Worm (Caenorhabditis elegans): ENCODE measurements around the gene pmp-1.

The pmp-1 gene

DNA sequence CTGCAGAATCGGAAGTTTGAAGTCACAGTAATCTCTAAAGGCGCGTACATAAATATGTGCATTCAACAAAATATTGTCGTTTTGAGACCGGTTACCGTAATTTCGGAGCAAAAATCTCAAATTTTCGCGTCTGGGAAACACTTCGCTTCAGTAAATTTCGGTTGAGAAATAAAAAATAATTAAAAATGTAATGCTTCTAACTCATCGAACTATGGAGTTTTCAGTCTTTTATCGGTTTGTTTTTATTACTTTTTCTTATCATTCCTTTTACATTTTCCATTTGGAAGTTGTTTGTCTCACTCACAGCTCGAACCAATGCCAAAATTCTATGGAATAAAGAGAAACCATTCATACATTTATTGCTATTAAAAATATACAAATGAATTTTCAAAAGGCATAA is 4.7 kb upstream of the pmp-1 start (continued):
- no peak for TF ChIP-seq ZK546.5 (tag; optimal IDR thresholded peaks at IDR 0.05)
- TF ChIP-seq T20F7.1 (GFP tag; optimal IDR thresholded peaks at IDR 0.05), result peak; percentile 69
- 0 out of 2 replicates have a peak, but pooled peaks have one; percentile 32 for TF ChIP-seq hmg-1.1 (GFP tag; IDR thresholded peaks at IDR 0.05)
- TF ChIP-seq daf-16 (GFP tag; optimal IDR thresholded peaks at IDR 0.05), result peak; percentile 27 to 63
- TF ChIP-seq daf-16 (tag; optimal IDR thresholded peaks at IDR 0.05), result peak; percentile 64
- TF ChIP-seq gei-8 (GFP tag; optimal IDR thresholded peaks at IDR 0.05), result no peak
- TF ChIP-seq nhr-42 (GFP tag; IDR thresholded peaks at IDR 0.05), result peak; percentile 64
- TF ChIP-seq snpc-1.2 (GFP tag; IDR thresholded peaks at IDR 0.05), result no peak
- 0 out of 2 replicates have a peak, but pooled peaks have one; percentile 3 for TF ChIP-seq dmd-9 (GFP tag; IDR thresholded peaks at IDR 0.05)
- 0 out of 2 replicates have a peak, but pooled peaks have one; percentile 45 for TF ChIP-seq Y48G9A.11 (GFP tag; IDR thresholded peaks at IDR 0.05)
- no peak for TF ChIP-seq nhr-237 (tag; optimal IDR thresholded peaks at IDR 0.05)
- no peak for TF ChIP-seq mxl-3 (GFP tag; optimal IDR thresholded peaks at IDR 0.05)
- TF ChIP-seq F26F4.8 (GFP tag; conservative IDR thresholded peaks at IDR 0.05), result no peak
- TF ChIP-seq aly-2 (tag; optimal IDR thresholded peaks at IDR 0.05), result no peak
- no peak for TF ChIP-seq daf-8 (GFP tag; IDR thresholded peaks at IDR 0.05)
- TF ChIP-seq nhr-28 (tag; optimal IDR thresholded peaks at IDR 0.05), result peak; percentile 49
- TF ChIP-seq nhr-25 (tag; optimal IDR thresholded peaks at IDR 0.05; ENCODE audit: borderline replicate concordance, insufficient read depth), result no peak
- no peak for TF ChIP-seq zag-1 (tag; optimal IDR thresholded peaks at IDR 0.05)
- TF ChIP-seq unc-130 (GFP tag; optimal IDR thresholded peaks at IDR 0.05), result no peak
- peak; percentile 85 for TF ChIP-seq php-3 (GFP tag; IDR thresholded peaks at IDR 0.05)

DNA sequence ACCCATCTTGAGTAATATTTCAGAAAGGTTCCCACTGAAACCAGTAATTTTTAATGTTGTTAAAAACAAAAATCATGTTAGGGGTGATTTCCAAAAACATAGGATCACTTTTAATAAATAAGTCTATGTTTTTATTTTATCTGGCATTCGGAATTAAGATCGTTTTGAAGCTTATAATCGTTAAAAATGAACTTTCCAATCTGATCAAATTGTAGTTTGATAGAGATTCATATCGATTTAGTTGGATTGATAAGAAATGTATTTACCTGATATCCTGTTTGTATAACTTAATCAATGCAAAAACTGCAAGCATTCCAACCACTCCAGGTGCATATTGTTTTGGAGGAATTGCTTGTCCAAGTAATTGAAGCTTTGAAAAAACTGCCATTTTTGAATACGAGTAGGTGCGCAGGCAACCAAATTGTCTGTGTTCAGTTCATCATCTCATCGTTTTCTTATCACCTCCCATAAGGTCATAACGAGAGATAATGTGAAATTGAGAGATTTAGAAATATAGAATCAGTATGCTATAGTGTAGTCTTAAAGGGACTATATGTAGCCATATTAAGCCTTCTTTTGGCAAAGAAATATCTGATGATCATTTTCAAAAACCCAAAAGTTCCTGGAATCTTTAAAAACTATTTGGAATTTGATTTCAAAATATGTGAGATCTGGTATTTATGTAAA is 3.9 kb upstream of the pmp-1 start, which contains the start of gene pmp-2:
TSS of gene pmp-2 (minus strand) at position 487 of the 687 bp plus-strand sequence.
- TF ChIP-seq fos-1 (tag; optimal IDR thresholded peaks at IDR 0.05) (no peak), dmd-6 (GFP tag; IDR thresholded peaks at IDR 0.05) (0 out of 2 replicates have a peak, but pooled peaks have one; percentile 14), nhr-41 (GFP tag; IDR thresholded peaks at IDR 0.05) (0 out of 2 replicates have a peak, but pooled peaks have one; percentile 21), nhr-42 (GFP tag; IDR thresholded peaks at IDR 0.05) (no peak), hlh-11 (tag; optimal IDR thresholded peaks at IDR 0.05) (peak; percentile 1), Y105C5A.15 (GFP tag; IDR thresholded peaks at IDR 0.05) (no peak), daf-16 (GFP tag; optimal IDR thresholded peaks at IDR 0.05) (no peak), daf-16 (tag; optimal IDR thresholded peaks at IDR 0.05) (peak; percentile 23), nhr-28 (tag; optimal IDR thresholded peaks at IDR 0.05) (peak; percentile 75), pqm-1 (tag; optimal IDR thresholded peaks at IDR 0.05) (peak; percentile 29), mep-1 (tag; optimal IDR thresholded peaks at IDR 0.05) (no peak), T26A8.4 (GFP tag; IDR thresholded peaks at IDR 0.05) (no peak)

DNA sequence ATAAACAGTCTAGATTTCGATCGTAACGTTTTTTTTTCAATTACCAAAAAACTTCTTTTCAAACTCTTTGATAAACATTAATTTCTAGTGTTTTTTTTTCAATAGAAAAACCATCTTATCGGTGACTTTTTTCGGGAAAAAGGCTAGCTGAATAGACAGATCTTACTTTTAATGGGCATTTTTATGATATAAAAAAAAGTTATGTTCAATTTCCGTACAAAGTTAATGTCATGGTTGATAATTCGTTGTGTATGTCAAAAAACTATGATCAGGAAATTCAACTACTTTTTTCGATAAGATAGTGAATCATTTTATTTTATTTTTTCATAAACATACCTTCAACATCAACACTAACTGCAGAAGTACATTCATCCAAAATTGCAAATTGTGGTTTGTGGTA is 1.0 kb upstream of the pmp-1 start:
- no peak for TF ChIP-seq nhr-6 (tag; optimal IDR thresholded peaks at IDR 0.05)
- TF ChIP-seq dve-1 (tag; optimal IDR thresholded peaks at IDR 0.05; ENCODE audit: insufficient read depth), result peak; percentile 37
- TF ChIP-seq spr-3 (GFP tag; optimal IDR thresholded peaks at IDR 0.05), result no peak
- no peak for TF ChIP-seq daf-16 (GFP tag; optimal IDR thresholded peaks at IDR 0.05)
- peak; percentile 58 for TF ChIP-seq daf-16 (tag; optimal IDR thresholded peaks at IDR 0.05)
- peak; percentile 29 for TF ChIP-seq pqm-1 (tag; optimal IDR thresholded peaks at IDR 0.05)
- TF ChIP-seq php-3 (GFP tag; IDR thresholded peaks at IDR 0.05), result peak; percentile 84

DNA sequence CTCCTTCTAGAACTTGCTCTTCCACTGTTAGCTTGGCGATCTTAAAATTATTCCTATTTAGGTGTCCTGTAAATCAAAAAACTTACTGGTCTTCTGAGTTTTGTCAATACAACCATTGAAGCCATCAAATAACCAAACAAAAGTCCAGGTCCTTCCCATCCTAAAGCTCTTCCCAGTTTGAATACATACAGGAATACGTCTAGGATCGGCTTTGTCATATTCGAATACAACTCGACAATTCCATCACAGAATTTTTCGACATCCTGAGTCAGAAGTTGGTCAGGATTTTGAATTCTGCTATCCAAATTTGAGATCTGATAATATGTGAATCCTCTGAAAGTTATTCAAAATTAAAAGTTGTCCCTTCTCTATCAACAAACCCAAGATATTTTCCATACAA is 1.2 kb downstream of the pmp-1 start:
- TF ChIP-seq Y105C5A.15 (GFP tag; IDR thresholded peaks at IDR 0.05), result no peak
- TF ChIP-seq aha-1 (tag), result peak; percentile 63

DNA sequence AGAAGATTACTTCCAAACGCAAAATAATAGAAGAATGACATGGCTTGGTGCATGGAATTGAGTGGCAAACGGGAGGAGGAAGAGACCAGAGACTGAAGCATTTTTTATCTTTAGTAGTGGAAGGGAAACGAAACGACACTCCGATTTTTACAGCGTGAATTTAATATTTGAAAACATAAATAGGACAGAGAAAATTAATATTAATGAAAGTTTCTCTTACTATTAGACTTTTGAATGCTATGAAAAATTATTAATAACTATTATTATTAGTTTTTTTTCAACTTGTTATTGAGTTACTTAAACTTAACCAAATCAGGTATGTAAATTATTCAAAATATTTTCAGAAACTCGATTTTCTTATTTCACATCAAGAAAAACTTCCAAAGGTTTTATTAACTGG is 3.5 kb downstream of the pmp-1 start, which contains the start of gene C44B7.7:
TSS of gene C44B7.7 (minus strand) at position 101 of the 400 bp plus-strand sequence.
- no peak for TF ChIP-seq F49E8.2 (tag; optimal IDR thresholded peaks at IDR 0.05; ENCODE audit: borderline replicate concordance)
- TF ChIP-seq nhr-11 (tag; optimal IDR thresholded peaks at IDR 0.05), result no peak
- TF ChIP-seq F37D6.2 (tag; optimal IDR thresholded peaks at IDR 0.05), result no peak
- no peak for TF ChIP-seq Y105C5A.15 (GFP tag; IDR thresholded peaks at IDR 0.05)
- no peak for TF ChIP-seq daf-12 (tag; optimal IDR thresholded peaks at IDR 0.05)
- TF ChIP-seq ceh-44 (GFP tag; IDR thresholded peaks at IDR 0.05), result no peak
- TF ChIP-seq lin-13 (GFP tag; optimal IDR thresholded peaks at IDR 0.05), result no peak
- TF ChIP-seq F26F4.8 (GFP tag; conservative IDR thresholded peaks at IDR 0.05), result no peak
- no peak for TF ChIP-seq Y75B8A.6 (GFP tag; IDR thresholded peaks at IDR 0.05)
- no peak for TF ChIP-seq R02D3.7 (tag; optimal IDR thresholded peaks at IDR 0.05)
- TF ChIP-seq Y5F2A.4 (GFP tag; optimal IDR thresholded peaks at IDR 0.05), result no peak
- TF ChIP-seq ceh-28 (tag; optimal IDR thresholded peaks at IDR 0.05), result no peak
- TF ChIP-seq T20F7.1 (GFP tag; optimal IDR thresholded peaks at IDR 0.05), result no peak
- TF ChIP-seq nhr-42 (GFP tag; IDR thresholded peaks at IDR 0.05), result no peak
- no peak for TF ChIP-seq Y48G9A.11 (GFP tag; IDR thresholded peaks at IDR 0.05)
- no peak for TF ChIP-seq nhr-25 (tag; optimal IDR thresholded peaks at IDR 0.05; ENCODE audit: borderline replicate concordance, insufficient read depth)

Measured in whole organism, L4 larva.